Worm (Caenorhabditis elegans) whole organism, midembryonic: ENCODE data around the gene ceh-10.

Experiments used
- klf-2 ChIP-seq: fragments of 200-800 bp; sonication (Bioruptor generic); conservative IDR thresholded peaks from 2 replicates; pipeline ENCODE4 v1.3.6; 2022; ENCODE audit warnings: missing genetic modification reagents, missing genetic modification characterization, missing compliant biosample characterization
- ztf-23 ChIP-seq: fragments of 200-800 bp; sonication (Bioruptor generic); IDR thresholded peaks from 2 replicates; pipeline ENCODE4 v1.3.6; 2022; ENCODE audit warnings: missing genetic modification reagents, missing genetic modification characterization, missing compliant biosample characterization

DNA sequence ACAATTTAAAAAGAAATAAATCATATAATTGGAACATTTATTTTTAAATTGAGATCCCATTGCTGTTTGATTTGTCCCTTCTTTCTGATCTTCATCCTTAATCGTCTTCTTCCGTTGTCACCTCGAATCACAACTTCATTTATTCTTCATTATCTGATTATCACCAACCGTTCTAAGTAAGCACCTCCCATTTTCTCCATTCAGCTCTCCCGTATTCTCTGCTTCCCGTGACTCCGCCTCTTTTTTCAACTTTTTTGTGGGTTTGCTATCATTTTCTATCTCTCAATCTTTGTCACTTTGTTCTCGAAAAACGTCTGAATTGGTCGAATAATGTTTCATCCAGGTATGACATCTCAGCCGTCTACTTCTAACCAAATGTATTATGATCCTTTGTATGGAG, 17.1 kb downstream of the ceh-10 start, which contains the start of gene sma-4:
- TF ChIP-seq ztf-23 = no peak
- TF ChIP-seq klf-2 (GFP tag; lab: Robert Waterston, UW) = no peak
